Worm (Caenorhabditis elegans): ENCODE data around the gene F44E5.15.

- TF ChIP-seq skn-1 (tag; optimal IDR thresholded peaks at IDR 0.05) (no peak), mdl-1 (tag; optimal IDR thresholded peaks at IDR 0.05) (no peak), pha-4 (tag; optimal IDR thresholded peaks at IDR 0.05) (no peak), ama-1 (optimal IDR thresholded peaks at IDR 0.05) (no peak), snpc-4 (tag; optimal IDR thresholded peaks at IDR 0.05) (peak; percentile 32), fos-1 (tag; optimal IDR thresholded peaks at IDR 0.05) (no peak), zag-1 (tag; optimal IDR thresholded peaks at IDR 0.05) (no peak), ztf-11 (tag; optimal IDR thresholded peaks at IDR 0.05) (no peak)
These were observed 41.5 kb downstream of the F44E5.15 start, which contains the start of gene F43G6.8 for ce11 chrII:11813895-11814369.
